Worm (Caenorhabditis elegans) whole organism, L1 larva: Measurements from ENCODE around the gene Y57G11C.51.
A peak's percentile ranks its signal among the peaks of the same experiment; 100 is the strongest.

ENCODE experiments used
- C04F5.9 ChIP-seq: sonication (generic microtip); optimal IDR thresholded peaks from 2 replicates; lab custom pipeline; 2016; ENCODE audit warnings: missing genetic modification characterization, missing compliant biosample characterization
- aha-1 ChIP-seq: fragments of 150-350 bp; optimal IDR thresholded peaks from 2 replicates; lab custom pipeline; 2014; ENCODE audit warnings: missing biosample characterization, missing genetic modification characterization
- aly-2 ChIP-seq: fragments of 150-350 bp; optimal IDR thresholded peaks from 2 replicates; lab custom pipeline; 2014; ENCODE audit warnings: missing biosample characterization, missing genetic modification characterization
- ceh-63 ChIP-seq: fragments of 200-800 bp; sonication (Bioruptor generic); optimal IDR thresholded peaks from 2 replicates; lab custom pipeline; 2018; ENCODE audit warnings: mild to moderate bottlenecking, missing genetic modification characterization, missing compliant biosample characterization
- ceh-82 ChIP-seq, 3 experiments: fragments of 150-350 bp in 1 of 3; sonication (generic microtip) in 2 of 3; optimal IDR thresholded peaks; 2 replicates each; lab custom pipeline; 2014 to 2017; ENCODE audit warnings: missing biosample characterization in 3 of 3, missing genetic modification characterization in 3 of 3
- ceh-90 ChIP-seq: sonication (generic microtip); optimal IDR thresholded peaks from 2 replicates; lab custom pipeline; 2016; ENCODE audit warnings: missing genetic modification characterization, missing compliant biosample characterization
- dpl-1 ChIP-seq, 3 experiments: fragments of 150-350 bp in 2 of 3; sonication (generic microtip) in 1 of 3; optimal IDR thresholded peaks; 2 replicates each; lab custom pipeline; 2014 to 2017; ENCODE audit warnings: missing biosample characterization in 3 of 3, missing genetic modification characterization in 3 of 3, missing genetic modification reagents in 3 of 3
- efl-1 ChIP-seq, 4 experiments: fragments of 150-350 bp; optimal IDR thresholded peaks in 3 of 4; peaks in 1 of 4; 1 replicate in 1 of 4; 2 replicates in 3 of 4; lab custom pipeline; 2014; ENCODE audit warnings: missing biosample characterization in 2 of 4, missing genetic modification characterization in 2 of 4, missing genetic modification reagents in 2 of 4
- efl-3 ChIP-seq: fragments of 200-800 bp; sonication (Bioruptor generic); optimal IDR thresholded peaks from 2 replicates; lab custom pipeline; 2018; ENCODE audit warnings: mild to moderate bottlenecking, missing genetic modification characterization, missing compliant biosample characterization
- elt-2 ChIP-seq: sonication (generic microtip); optimal IDR thresholded peaks from 2 replicates; lab custom pipeline; 2016; ENCODE audit warnings: missing genetic modification characterization, mild to moderate bottlenecking, inconsistent platforms, missing compliant biosample characterization, missing genetic modification reagents
- fkh-10 ChIP-seq: sonication (generic microtip); optimal IDR thresholded peaks from 2 replicates; lab custom pipeline; 2017; ENCODE audit warnings: missing biosample characterization, missing genetic modification reagents, missing genetic modification characterization
- fkh-8 ChIP-seq: sonication (generic microtip); optimal IDR thresholded peaks from 2 replicates; lab custom pipeline; 2016; ENCODE audit warnings: mild to moderate bottlenecking, missing genetic modification characterization, missing compliant biosample characterization
- fos-1 ChIP-seq: fragments of 150-350 bp; optimal IDR thresholded peaks from 2 replicates; lab custom pipeline; 2014; ENCODE audit warnings: missing biosample characterization, missing genetic modification characterization
- irx-1 ChIP-seq: sonication (generic microtip); optimal IDR thresholded peaks from 2 replicates; lab custom pipeline; 2016; ENCODE audit warnings: missing genetic modification characterization, missing compliant biosample characterization
- isw-1 ChIP-seq: fragments of 200-800 bp; sonication (Bioruptor generic); IDR thresholded peaks from 2 replicates; pipeline ENCODE4 v1.3.6; 2022; ENCODE audit warnings: missing genetic modification characterization, missing compliant biosample characterization
- lin-13 ChIP-seq: fragments of 150-350 bp; optimal IDR thresholded peaks from 2 replicates; lab custom pipeline; 2014; ENCODE audit warnings: missing biosample characterization, missing genetic modification reagents, missing genetic modification characterization
- lin-14 ChIP-seq: fragments of 200-800 bp; sonication (Bioruptor generic); optimal IDR thresholded peaks from 2 replicates; lab custom pipeline; 2018; ENCODE audit warnings: mild to moderate bottlenecking, missing genetic modification characterization, moderate library complexity, missing compliant biosample characterization
- lin-15B ChIP-seq: fragments of 150-350 bp; sonication (generic microtip); optimal IDR thresholded peaks from 3 replicates; lab custom pipeline; 2014; ENCODE audit warnings: missing biosample characterization, missing genetic modification characterization
- lir-3 ChIP-seq: sonication (generic microtip); optimal IDR thresholded peaks from 2 replicates; lab custom pipeline; 2016; ENCODE audit warnings: mild to moderate bottlenecking, missing genetic modification characterization, moderate library complexity, missing compliant biosample characterization; ENCODE audit not compliant: poor library complexity
- lsy-2 ChIP-seq, 2 experiments: fragments of 150-350 bp; optimal IDR thresholded peaks; 2 replicates each; lab custom pipeline; 2014; ENCODE audit warnings: missing biosample characterization in 2 of 2, missing genetic modification characterization in 2 of 2
- mdl-1 ChIP-seq, 2 experiments: fragments of 150-350 bp; optimal IDR thresholded peaks; 2 replicates each; lab custom pipeline; 2014 to 2017; ENCODE audit warnings: missing biosample characterization in 2 of 2, missing genetic modification characterization in 2 of 2, inconsistent platforms in 1 of 2
- mef-2 ChIP-seq: fragments of 150-350 bp; optimal IDR thresholded peaks from 2 replicates; lab custom pipeline; 2014; ENCODE audit warnings: missing biosample characterization, missing genetic modification characterization
- mep-1 ChIP-seq: fragments of 150-350 bp; optimal IDR thresholded peaks from 2 replicates; lab custom pipeline; 2014; ENCODE audit warnings: missing biosample characterization, missing genetic modification characterization
- nhr-11 ChIP-seq: fragments of 150-350 bp; optimal IDR thresholded peaks from 2 replicates; lab custom pipeline; 2014; ENCODE audit warnings: missing biosample characterization, missing genetic modification characterization
- nhr-20 ChIP-seq: sonication (generic microtip); optimal IDR thresholded peaks from 2 replicates; lab custom pipeline; 2016; ENCODE audit warnings: mild to moderate bottlenecking, missing genetic modification characterization, missing compliant biosample characterization
- nhr-71 ChIP-seq: sonication (generic microtip); optimal IDR thresholded peaks from 2 replicates; lab custom pipeline; 2016; ENCODE audit warnings: mild to moderate bottlenecking, missing genetic modification characterization, moderate library complexity, missing compliant biosample characterization
- nhr-77 ChIP-seq: fragments of 150-350 bp; optimal IDR thresholded peaks from 2 replicates; lab custom pipeline; 2014; ENCODE audit warnings: missing biosample characterization, missing genetic modification characterization
- nhr-85 ChIP-seq: sonication (generic microtip); peaks from one replicate; lab custom pipeline; 2016; ENCODE audit warnings: missing genetic modification characterization, inconsistent platforms, missing compliant biosample characterization
- nhr-90 ChIP-seq: sonication (generic microtip); optimal IDR thresholded peaks from 2 replicates; lab custom pipeline; 2016; ENCODE audit warnings: mild to moderate bottlenecking, missing genetic modification characterization, missing compliant biosample characterization; ENCODE audit not compliant: poor library complexity
- rnt-1 ChIP-seq: sonication (generic microtip); optimal IDR thresholded peaks from 2 replicates; lab custom pipeline; 2016; ENCODE audit warnings: mild to moderate bottlenecking, missing genetic modification characterization, moderate library complexity, missing compliant biosample characterization
- skn-1 ChIP-seq: fragments of 150-350 bp; optimal IDR thresholded peaks from 2 replicates; lab custom pipeline; 2014; ENCODE audit warnings: missing biosample characterization, missing genetic modification characterization
- snu-23 ChIP-seq: sonication (generic microtip); optimal IDR thresholded peaks from 2 replicates; lab custom pipeline; 2016; ENCODE audit warnings: missing genetic modification characterization, missing compliant biosample characterization
- swsn-7 ChIP-seq: sonication (generic microtip); optimal IDR thresholded peaks from 2 replicates; lab custom pipeline; 2016; ENCODE audit warnings: missing genetic modification characterization, missing compliant biosample characterization
- tbx-2 ChIP-seq: sonication (generic microtip); optimal IDR thresholded peaks from 2 replicates; lab custom pipeline; 2016; ENCODE audit warnings: missing genetic modification characterization, missing compliant biosample characterization
- tlp-1 ChIP-seq: fragments of 150-350 bp; optimal IDR thresholded peaks from 2 replicates; lab custom pipeline; 2014; ENCODE audit warnings: missing biosample characterization, missing genetic modification characterization
- vab-15 ChIP-seq: sonication (generic microtip); optimal IDR thresholded peaks from 2 replicates; lab custom pipeline; 2017; ENCODE audit warnings: missing genotype, mild to moderate bottlenecking, missing genetic modification characterization, missing compliant biosample characterization
- xbp-1 ChIP-seq: sonication (generic microtip); optimal IDR thresholded peaks from 2 replicates; lab custom pipeline; 2016; ENCODE audit warnings: missing genetic modification characterization, missing compliant biosample characterization
- zag-1 ChIP-seq: fragments of 150-350 bp; optimal IDR thresholded peaks from 2 replicates; lab custom pipeline; 2014; ENCODE audit warnings: missing biosample characterization, missing genetic modification characterization
- ztf-11 ChIP-seq, 2 experiments: sonication (generic microtip); optimal IDR thresholded peaks; 2 replicates each; lab custom pipeline; 2016 to 2017; ENCODE audit warnings: missing genetic modification characterization in 2 of 2, missing biosample characterization in 1 of 2, missing compliant biosample characterization in 1 of 2
- ztf-4 ChIP-seq: fragments of 150-350 bp; optimal IDR thresholded peaks from 2 replicates; lab custom pipeline; 2014; ENCODE audit warnings: missing biosample characterization, missing genetic modification characterization

The Y57G11C.51 gene

DNA sequence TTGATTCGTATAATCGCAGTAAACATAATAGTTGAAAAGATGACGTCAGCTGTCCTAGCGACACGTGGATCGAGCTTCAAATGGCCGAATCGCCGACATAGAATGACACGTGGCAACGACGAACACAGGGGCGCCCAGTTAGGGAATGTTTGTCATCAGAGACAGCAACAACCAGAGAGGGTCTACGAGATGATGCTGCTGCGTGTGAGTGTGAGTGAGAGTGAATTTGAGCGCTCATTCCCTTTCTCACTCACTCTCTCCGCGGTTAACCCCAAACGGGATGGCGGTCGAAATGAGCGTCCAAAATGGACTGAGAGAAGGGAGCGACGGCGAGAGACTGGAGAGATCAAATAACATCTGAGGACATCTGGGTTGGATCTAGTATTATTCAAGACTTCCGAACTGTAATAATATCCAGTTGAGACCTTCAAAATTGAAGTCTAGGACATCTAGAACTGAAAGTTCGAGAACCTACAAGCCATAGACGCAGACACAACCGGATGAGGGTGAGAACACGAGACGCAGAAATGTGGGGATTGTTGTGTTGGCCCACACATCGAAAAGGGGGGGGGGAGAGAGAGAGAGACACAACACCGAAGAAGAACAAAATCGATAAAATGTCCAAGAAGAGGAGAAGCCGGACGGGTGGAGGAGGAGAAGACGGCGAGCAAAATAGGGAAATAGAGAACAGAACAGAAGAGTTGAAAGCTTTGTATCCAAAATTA, 19.7 kb upstream of the Y57G11C.51 start (continued):
- TF ChIP-seq swsn-7 (tag; lab: Kevin White, UChicago) (peak; percentile 64), tbx-2 (peak; percentile 56), nhr-11 (tag; lab: Kevin White, UChicago) (no peak), fkh-8 (tag; lab: Kevin White, UChicago) (peak; percentile 69), ceh-82 (tag; optimal IDR thresholded peaks at IDR 0.05; lab: Kevin White, UChicago) (peak; percentile 50 to 69 (median 54)), lir-3 (tag; lab: Kevin White, UChicago) (no peak), dpl-1 (GFP tag; optimal IDR thresholded peaks at IDR 0.05; lab: Kevin White, UChicago) (peak in 1 of 3 experiments; percentile 32), nhr-77 (tag; lab: Kevin White, UChicago) (no peak)

DNA sequence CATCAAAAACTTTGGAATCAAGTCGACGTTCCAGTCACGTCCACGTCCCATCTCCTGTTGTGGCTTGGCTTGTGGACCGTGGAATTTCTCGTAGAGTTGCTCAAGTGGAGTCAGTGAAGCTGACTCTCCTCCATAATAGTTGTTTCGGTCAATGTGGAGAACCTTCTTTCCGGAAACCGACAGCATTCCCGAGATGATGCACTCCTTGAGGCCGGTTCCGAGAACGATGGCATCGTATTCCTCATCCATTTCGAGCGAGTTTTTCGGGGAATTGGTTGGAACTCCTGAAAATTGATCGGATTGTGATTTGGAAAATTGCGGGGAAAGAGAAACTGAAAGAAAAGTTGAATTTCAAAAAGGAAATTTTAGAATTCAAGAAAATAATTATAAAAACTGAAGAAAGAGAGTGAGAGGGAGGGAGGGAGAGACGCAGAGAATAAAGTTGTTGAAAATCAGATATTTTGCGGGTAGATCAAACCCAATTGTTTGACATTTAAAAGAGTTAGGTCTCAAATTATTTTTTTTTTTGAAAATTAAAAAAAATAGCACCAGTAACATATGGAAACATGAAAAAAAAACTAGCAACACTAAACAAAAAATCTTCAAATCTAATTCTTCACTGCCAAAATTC, 18.4 kb upstream of the Y57G11C.51 start, which contains the start of gene gdi-1:
Gene gdi-1 (minus strand): TSS at position 286 of the 631 bp plus-strand sequence.
- TF ChIP-seq ztf-4 (tag; lab: Kevin White, UChicago) (peak; percentile 12), nhr-77 (tag; lab: Kevin White, UChicago) (no peak)

DNA sequence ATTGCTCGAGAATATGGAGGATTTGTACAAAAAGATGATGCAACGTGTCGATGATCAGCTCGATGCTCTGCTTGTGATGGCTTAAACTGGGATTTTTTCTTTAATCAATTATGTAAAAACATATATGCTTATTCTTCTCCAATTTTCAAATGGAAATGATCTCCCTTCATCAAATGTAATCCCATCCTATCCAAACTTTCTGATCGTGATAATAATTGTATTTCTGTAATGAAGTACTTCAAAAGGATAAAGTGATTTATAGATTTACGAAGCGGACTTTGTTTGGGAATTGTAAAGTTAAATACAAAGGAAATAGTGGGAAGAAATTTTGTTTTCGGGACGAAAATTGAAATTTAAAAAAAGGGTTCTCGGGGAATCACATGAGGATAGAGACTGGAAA, 16.2 kb upstream of the Y57G11C.51 start:
- TF ChIP-seq aly-2 (peak; percentile 5), nhr-85 (peak; percentile 55), mef-2 (no peak), elt-2 (no peak), aha-1 (no peak)
- TF ChIP-seq, all 84 proteins: peak for 2

- TF ChIP-seq fos-1 (peak; percentile 9), swsn-7 (tag; lab: Kevin White, UChicago) (peak; percentile 76), ztf-11 (tag; optimal IDR thresholded peaks at IDR 0.05; lab: Kevin White, UChicago) (no peak), lir-3 (tag; lab: Kevin White, UChicago) (peak; percentile 46), nhr-71 (tag; lab: Kevin White, UChicago) (peak; percentile 74), irx-1 (no peak), ceh-63 (GFP tag; lab: Kevin White, UChicago) (no peak), nhr-77 (tag; lab: Kevin White, UChicago) (no peak), ceh-82 (tag; optimal IDR thresholded peaks at IDR 0.05; lab: Kevin White, UChicago) (peak in 2 of 3 experiments; percentile 46 to 59), mep-1 (peak; percentile 81), mef-2 (peak; percentile 17), zag-1 (tag; lab: Kevin White, UChicago) (no peak), rnt-1 (tag; lab: Kevin White, UChicago) (peak; percentile 30), ceh-90 (no peak), snu-23 (GFP tag; lab: Kevin White, UChicago) (peak; percentile 81), vab-15 (no peak), nhr-20 (tag; lab: Kevin White, UChicago) (peak; percentile 63), xbp-1 (tag; lab: Kevin White, UChicago) (peak; percentile 46), skn-1 (tag; lab: Kevin White, UChicago) (peak; percentile 38), lin-14 (GFP tag; lab: Kevin White, UChicago) (peak; percentile 77), nhr-90 (peak; percentile 26), mdl-1 (tag; optimal IDR thresholded peaks at IDR 0.05; lab: Kevin White, UChicago) (peak in 1 of 2 experiments; percentile 37), efl-3 (GFP tag; lab: Kevin White, UChicago) (no peak), nhr-11 (tag; lab: Kevin White, UChicago) (no peak), efl-1 (optimal IDR thresholded peaks at IDR 0.05; lab: Kevin White, UChicago) (peak; percentile 75 to 87), efl-1 (GFP tag; optimal IDR thresholded peaks at IDR 0.05 in 1 of 2; lab: Kevin White, UChicago) (peak; percentile 46 to 93), ztf-4 (tag; lab: Kevin White, UChicago) (no peak), elt-2 (peak; percentile 33), lin-13 (GFP tag; lab: Kevin White, UChicago) (peak; percentile 7), lsy-2 (tag; optimal IDR thresholded peaks at IDR 0.05; lab: Kevin White, UChicago) (peak; percentile 62 to 73), dpl-1 (GFP tag; optimal IDR thresholded peaks at IDR 0.05; lab: Kevin White, UChicago) (peak; percentile 31 to 52 (median 36)), nhr-85 (no peak), aly-2 (peak; percentile 32), lin-15B (tag; lab: Kevin White, UChicago) (no peak), isw-1 (GFP tag; lab: Robert Waterston, UW) (peak; percentile 28), C04F5.9 (tag; lab: Kevin White, UChicago) (no peak), tlp-1 (tag; lab: Kevin White, UChicago) (no peak), fkh-10 (GFP tag; lab: Kevin White, UChicago) (no peak)
Measured at ce11 chrIV:14786374-14787136, 12.2 kb upstream of the Y57G11C.51 start, which contains the start of gene melo-1. TSS of gene melo-1 (plus strand) at chrIV:14787031.
